Fruit fly (Drosophila melanogaster): ENCODE data around the gene CG32815.

The CG32815 gene

dm6 chrX:930048-930800, 2.0 kb upstream of the CG32815 start, which contains the start of gene CG3708 (continued):
- TF ChIP-seq CG7786 (GFP tag; optimal IDR thresholded peaks at IDR 0.05) (no peak), CG1602 (GFP tag; optimal IDR thresholded peaks at IDR 0.05) (no peak), CG2116 (GFP tag; optimal IDR thresholded peaks at IDR 0.05) (no peak), CG17612 (GFP tag; IDR thresholded peaks at IDR 0.05) (no peak), CG4820 (GFP tag; optimal IDR thresholded peaks at IDR 0.05) (no peak)

dm6 chrX:932859-933258, 593 bp downstream of the CG32815 start:
- TF ChIP-seq emc (GFP tag; optimal IDR thresholded peaks at IDR 0.05), result no peak
- peak; percentile 19 for TF ChIP-seq CG15514 (GFP tag; optimal IDR thresholded peaks at IDR 0.05)
- TF ChIP-seq CG13287 (GFP tag; IDR thresholded peaks at IDR 0.05; ENCODE audit: partially characterized antibody), result peak; percentile 30; the same call in 1 of the 2 replicates
- no peak for TF ChIP-seq CG2199 (GFP tag; IDR thresholded peaks at IDR 0.05)
- peak; percentile 25 for TF ChIP-seq pzg (GFP tag; optimal IDR thresholded peaks at IDR 0.05)
- no peak for TF ChIP-seq lola (GFP tag; optimal IDR thresholded peaks at IDR 0.05)
- TF ChIP-seq Six4 (GFP tag; optimal IDR thresholded peaks at IDR 0.05), result no peak
- no peak for TF ChIP-seq Rx (GFP tag; IDR thresholded peaks at IDR 0.05)
- TF ChIP-seq onecut (GFP tag; IDR thresholded peaks at IDR 0.05), result peak; percentile 94
- peak; percentile 15 for TF ChIP-seq CG10267 (tag; optimal IDR thresholded peaks at IDR 0.05)
- no peak for TF ChIP-seq zen2 (GFP tag; IDR thresholded peaks at IDR 0.05; ENCODE audit: partially characterized antibody)
- no peak for TF ChIP-seq CG10565 (GFP tag; optimal IDR thresholded peaks at IDR 0.05)
- TF ChIP-seq pb (GFP tag; optimal IDR thresholded peaks at IDR 0.05), result no peak
- TF ChIP-seq tna (GFP tag; IDR thresholded peaks at IDR 0.05; ENCODE audit: partially characterized antibody), result no peak
- peak; percentile 58 for TF ChIP-seq Myb (GFP tag; optimal IDR thresholded peaks at IDR 0.05)
- no peak for TF ChIP-seq CG11560 (tag; IDR thresholded peaks at IDR 0.05)
- TF ChIP-seq Trl (optimal IDR thresholded peaks at IDR 0.05), result no peak
- TF ChIP-seq Trl (GFP tag; optimal IDR thresholded peaks at IDR 0.05), result no peak
- no peak for TF ChIP-seq crc (GFP tag; optimal IDR thresholded peaks at IDR 0.05)
- TF ChIP-seq Bgb (GFP tag; IDR thresholded peaks at IDR 0.05; ENCODE audit: partially characterized antibody), result 0 out of 2 replicates have a peak, but pooled peaks have one; percentile 15
- TF ChIP-seq bab2 (GFP tag; optimal IDR thresholded peaks at IDR 0.05), result no peak
- no peak for TF ChIP-seq Sox102F (GFP tag; optimal IDR thresholded peaks at IDR 0.05)
- no peak for TF ChIP-seq ro (GFP tag; IDR thresholded peaks at IDR 0.05)
- TF ChIP-seq CG7357 (GFP tag; IDR thresholded peaks at IDR 0.05), result no peak
- no peak for TF ChIP-seq aop (GFP tag; IDR thresholded peaks at IDR 0.05)
- TF ChIP-seq stwl (tag; optimal IDR thresholded peaks at IDR 0.05), result peak; percentile 33
- no peak for TF ChIP-seq lov (optimal IDR thresholded peaks at IDR 0.05)
- TF ChIP-seq lov (GFP tag; IDR thresholded peaks at IDR 0.05), result no peak
- TF ChIP-seq ewg (GFP tag; optimal IDR thresholded peaks at IDR 0.05), result peak; percentile 97

dm6 chrX:933997-934396, 1.7 kb downstream of the CG32815 start:
- TF ChIP-seq sim (GFP tag; IDR thresholded peaks at IDR 0.05), result no peak
- TF ChIP-seq Med (GFP tag), result peak; percentile 39
- peak; percentile 52 for TF ChIP-seq Hr39 (optimal IDR thresholded peaks at IDR 0.05)
